Fruit fly (Drosophila melanogaster) whole organism, prepupa: ENCODE results near the gene Tm1.

Source experiments
- Blimp-1 ChIP-seq: fragments of 200-800 bp; sonication (Bioruptor generic); optimal IDR thresholded peaks from 3 replicates; lab custom pipeline; 2017; ENCODE audit warnings: missing biosample characterization, missing genetic modification characterization, mild to moderate bottlenecking, moderate library complexity, missing genetic modification reagents
- CG3032 ChIP-seq: fragments of 200-800 bp; optimal IDR thresholded peaks from 2 replicates; lab custom pipeline; 2019; ENCODE audit warnings: missing biosample characterization, mild to moderate bottlenecking, missing genetic modification characterization, moderate library complexity
- CG31627 ChIP-seq: fragments of 200-800 bp; sonication (Bioruptor generic); optimal IDR thresholded peaks from 3 replicates; lab custom pipeline; 2016; ENCODE audit warnings: missing biosample characterization, missing genetic modification characterization
- Ets21C ChIP-seq: fragments of 200-800 bp; sonication (Bioruptor generic); optimal IDR thresholded peaks from 3 replicates; lab custom pipeline; 2016; ENCODE audit warnings: missing biosample characterization, missing genetic modification characterization
- Hr39 ChIP-seq: fragments of 200-800 bp; sonication (Bioruptor generic); optimal IDR thresholded peaks from 2 replicates; lab custom pipeline; 2016; ENCODE audit warnings: missing biosample characterization, missing genetic modification characterization
- Lpt ChIP-seq: fragments of 200-800 bp; sonication (Bioruptor generic); optimal IDR thresholded peaks from 3 replicates; lab custom pipeline; 2016; ENCODE audit warnings: missing biosample characterization, missing genetic modification characterization
- Sox15 ChIP-seq: fragments of 200-800 bp; sonication (Bioruptor generic); optimal IDR thresholded peaks from 3 replicates; lab custom pipeline; 2016; ENCODE audit warnings: missing biosample characterization, missing genetic modification characterization

DNA sequence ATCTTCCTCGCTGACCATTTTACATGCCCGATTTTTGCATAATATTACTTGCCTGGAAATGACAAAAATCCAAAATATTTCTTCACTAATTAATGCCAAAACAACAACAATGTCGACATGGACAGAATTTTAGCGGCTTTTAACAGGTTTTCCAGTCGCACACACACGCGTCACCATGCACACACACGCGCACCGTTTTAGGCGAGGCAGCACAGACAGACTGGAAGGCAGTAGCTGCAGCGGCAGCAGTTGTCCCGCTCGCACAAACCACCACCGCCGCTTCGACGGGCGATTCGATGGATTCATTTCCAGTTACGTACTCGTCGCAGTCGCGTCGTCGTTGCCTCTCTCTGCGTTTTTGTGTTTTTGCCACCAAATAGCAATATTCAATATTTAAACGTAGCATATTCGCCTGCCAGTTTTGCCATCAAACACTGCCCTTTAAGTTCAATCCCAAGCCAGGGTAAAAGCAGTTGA is 12.7 kb downstream of the Tm1 start, which contains the start of gene CG45218:
- TF ChIP-seq CG3032 (tag; lab: Kevin White, UChicago) (no peak), Sox15 (GFP tag; lab: Kevin White, UChicago) (no peak), Lpt (GFP tag; lab: Kevin White, UChicago) (no peak), Hr39 (GFP tag; lab: Kevin White, UChicago) (no peak), Blimp-1 (GFP tag; lab: Kevin White, UChicago) (no peak), Ets21C (GFP tag; lab: Kevin White, UChicago) (no peak), CG31627 (GFP tag; lab: Kevin White, UChicago) (no peak)
